Worm (Caenorhabditis elegans): ENCODE data around the gene grsp-3.

DNA sequence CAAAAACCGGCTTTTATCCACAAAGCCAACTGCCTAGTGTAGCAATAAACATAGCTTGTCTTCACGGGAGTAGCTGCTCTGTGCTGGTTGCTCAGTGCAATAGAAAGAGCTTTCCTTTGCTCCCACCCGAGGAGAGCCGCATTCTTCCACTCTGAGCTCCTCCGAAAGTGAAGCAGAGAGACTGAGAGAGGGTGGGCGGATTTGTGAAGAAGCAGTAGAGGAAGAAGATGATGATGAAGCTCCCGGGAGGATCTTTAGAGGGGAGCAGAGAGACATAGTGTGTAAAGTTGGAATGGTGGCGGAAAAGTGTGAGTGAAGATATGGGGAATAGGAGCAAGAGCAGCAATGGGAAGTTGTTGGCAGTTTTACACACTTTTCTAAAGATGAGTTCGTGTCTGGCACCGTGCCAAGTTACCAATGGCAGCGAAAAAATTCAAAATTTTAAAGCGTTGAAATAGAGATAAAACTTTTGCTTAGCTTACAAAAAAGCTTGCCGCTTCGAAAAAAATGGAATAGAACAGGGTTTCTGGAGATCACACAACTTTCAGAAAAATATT is 33.1 kb downstream of the grsp-3 start, which contains the start of gene ZC477.4:
- TF ChIP-seq ama-1 (optimal IDR thresholded peaks at IDR 0.05) (no peak), ceh-82 (tag; optimal IDR thresholded peaks at IDR 0.05) (no peak), elt-1 (tag; optimal IDR thresholded peaks at IDR 0.05) (no peak), sea-2 (GFP tag; optimal IDR thresholded peaks at IDR 0.05) (no peak), mdl-1 (tag; optimal IDR thresholded peaks at IDR 0.05) (no peak)
